Fruit fly (Drosophila melanogaster) whole organism, wandering third instar larva: ENCODE data around the gene Gug.

Source experiments
- Abd-B ChIP-seq: fragments of >200 bp; optimal IDR thresholded peaks from 2 replicates; lab custom pipeline; 2017; ENCODE audit warnings: missing biosample characterization, missing genetic modification characterization
- CG32264 ChIP-seq: fragments of 200-800 bp; sonication (Bioruptor generic); optimal IDR thresholded peaks from 2 replicates; lab custom pipeline; 2016; ENCODE audit warnings: missing biosample characterization, missing genetic modification characterization
- CG9705 ChIP-seq: fragments of 200-800 bp; sonication (Bioruptor generic); optimal IDR thresholded peaks from 2 replicates; lab custom pipeline; 2018; ENCODE audit warnings: missing biosample characterization, mild to moderate bottlenecking, missing genetic modification characterization
- CrebA ChIP-seq: fragments of 200-800 bp; sonication (Bioruptor generic); optimal IDR thresholded peaks from 2 replicates; lab custom pipeline; 2016; ENCODE audit warnings: missing biosample characterization, mild to moderate bottlenecking, missing genetic modification characterization, borderline replicate concordance
- Dfd ChIP-seq: fragments of >200 bp; optimal IDR thresholded peaks from 2 replicates; lab custom pipeline; 2017; ENCODE audit warnings: missing biosample characterization, missing genetic modification characterization
- Dif ChIP-seq: fragments of 200-275, 200-300 bp; sonication (Bioruptor generic); optimal IDR thresholded peaks from 2 replicates; lab custom pipeline; 2018; ENCODE audit warnings: missing biosample characterization, missing genetic modification characterization; ENCODE audit not compliant: partially characterized antibody
- GATAd ChIP-seq: sonication (Bioruptor generic); optimal IDR thresholded peaks from 2 replicates; lab custom pipeline; 2016; ENCODE audit warnings: missing biosample characterization, missing genetic modification characterization
- HLH106 ChIP-seq: fragments of 200-800 bp; optimal IDR thresholded peaks from 3 replicates; lab custom pipeline; 2019; ENCODE audit warnings: missing biosample characterization, mild to moderate bottlenecking, missing genetic modification characterization, moderate library complexity
- Hnf4 ChIP-seq: fragments of 200-800 bp; sonication (Bioruptor generic); optimal IDR thresholded peaks from 2 replicates; lab custom pipeline; 2016; ENCODE audit warnings: missing biosample characterization, mild to moderate bottlenecking, missing genetic modification characterization
- Hr78 ChIP-seq: fragments of >200 bp; optimal IDR thresholded peaks from 2 replicates; lab custom pipeline; 2017; ENCODE audit warnings: missing biosample characterization, missing genetic modification characterization
- Hr83 ChIP-seq: fragments of 200-300 bp; sonication (Bioruptor generic); optimal IDR thresholded peaks from 2 replicates; lab custom pipeline; 2016; ENCODE audit warnings: missing biosample characterization, mild to moderate bottlenecking, missing genetic modification characterization, moderate library complexity; ENCODE audit not compliant: poor library complexity, severe bottlenecking
- Jra ChIP-seq: sonication (Bioruptor generic); optimal IDR thresholded peaks from 2 replicates; lab custom pipeline; 2016; ENCODE audit warnings: missing biosample characterization, missing genetic modification characterization
- Mio ChIP-seq: sonication (Bioruptor generic); optimal IDR thresholded peaks from 2 replicates; lab custom pipeline; 2016; ENCODE audit warnings: missing biosample characterization, missing genetic modification characterization
- Myc ChIP-seq: fragments of >200 bp; optimal IDR thresholded peaks from 2 replicates; lab custom pipeline; 2017
- N ChIP-seq: fragments of >200 bp; optimal IDR thresholded peaks from 2 replicates; lab custom pipeline; 2018; ENCODE audit warnings: missing biosample characterization, missing external identifiers, missing genetic modification characterization
- OdsH ChIP-seq: fragments of 200-800 bp; sonication (Bioruptor generic); optimal IDR thresholded peaks from 2 replicates; lab custom pipeline; 2016; ENCODE audit warnings: missing biosample characterization, mild to moderate bottlenecking, missing genetic modification characterization
- Rel ChIP-seq, 2 experiments: fragments of 200-800 bp; sonication (Bioruptor generic) in 1 of 2; optimal IDR thresholded peaks; 2 replicates in 1 of 2; 3 replicates in 1 of 2; lab custom pipeline; 2016 to 2019; ENCODE audit warnings: mild to moderate bottlenecking in 2 of 2, missing biosample characterization in 2 of 2, missing genetic modification characterization in 2 of 2, moderate library complexity in 1 of 2
- Sp1 ChIP-seq: fragments of 200-800 bp; sonication (Bioruptor generic); optimal IDR thresholded peaks from 3 replicates; lab custom pipeline; 2019; ENCODE audit warnings: missing biosample characterization, mild to moderate bottlenecking, missing genetic modification characterization, moderate library complexity
- Vsx2 ChIP-seq: fragments of 200-300, 225-300 bp; sonication (Bioruptor generic); optimal IDR thresholded peaks from 2 replicates; lab custom pipeline; 2018; ENCODE audit warnings: missing biosample characterization, missing genetic modification characterization; ENCODE audit not compliant: partially characterized antibody
- br ChIP-seq: fragments of 200-800 bp; sonication (Bioruptor generic); optimal IDR thresholded peaks from 2 replicates; lab custom pipeline; 2016; ENCODE audit warnings: missing biosample characterization, missing genetic modification characterization
- brk ChIP-seq: fragments of 200-800 bp; sonication (Bioruptor generic); optimal IDR thresholded peaks from 2 replicates; lab custom pipeline; 2016; ENCODE audit warnings: missing biosample characterization, mild to moderate bottlenecking, missing genetic modification characterization
- dl ChIP-seq, 2 experiments: fragments of 175-275, 200-275 bp in 1 of 2; fragments of 200-275 bp in 1 of 2; sonication (Bioruptor generic); optimal IDR thresholded peaks; lab custom pipeline; 2018; ENCODE audit warnings: mild to moderate bottlenecking in 2 of 2, missing biosample characterization in 2 of 2, missing genetic modification characterization in 2 of 2, moderate library complexity in 2 of 2; ENCODE audit not compliant: partially characterized antibody in 2 of 2, insufficient read depth in 1 of 2
- dmrt93B ChIP-seq: fragments of 200-800 bp; sonication (Bioruptor generic); optimal IDR thresholded peaks from 2 replicates; lab custom pipeline; 2018; ENCODE audit warnings: missing biosample characterization, mild to moderate bottlenecking, missing genetic modification characterization
- dsf ChIP-seq: sonication (Bioruptor generic); optimal IDR thresholded peaks from 2 replicates; lab custom pipeline; 2016; ENCODE audit warnings: missing biosample characterization, missing genetic modification characterization, borderline replicate concordance
- ey ChIP-seq: fragments of 200-800 bp; sonication (Bioruptor generic); optimal IDR thresholded peaks from 2 replicates; lab custom pipeline; 2016; ENCODE audit warnings: missing biosample characterization, missing genetic modification characterization
- foxo ChIP-seq, 2 experiments: fragments of 200-800 bp; sonication (Bioruptor generic); optimal IDR thresholded peaks; 2 replicates in 1 of 2; 3 replicates in 1 of 2; lab custom pipeline; 2016 to 2017; ENCODE audit warnings: missing biosample characterization in 2 of 2, missing genetic modification characterization in 2 of 2
- fru ChIP-seq: fragments of 200-800 bp; sonication (Bioruptor generic); optimal IDR thresholded peaks from 3 replicates; lab custom pipeline; 2016; ENCODE audit warnings: missing biosample characterization, mild to moderate bottlenecking, missing genetic modification characterization
- h ChIP-seq: fragments of 200-800 bp; sonication (Bioruptor generic); optimal IDR thresholded peaks from 3 replicates; lab custom pipeline; 2016; ENCODE audit warnings: missing biosample characterization, mild to moderate bottlenecking, missing genetic modification characterization
- jim ChIP-seq: fragments of 175-275, 200-325 bp; sonication (Bioruptor generic); optimal IDR thresholded peaks from 2 replicates; lab custom pipeline; 2016; ENCODE audit warnings: missing biosample characterization, mild to moderate bottlenecking, missing genetic modification characterization
- lola ChIP-seq: fragments of >200 bp; optimal IDR thresholded peaks from 2 replicates; lab custom pipeline; 2017; ENCODE audit warnings: missing biosample characterization, missing genetic modification characterization
- pan ChIP-seq: fragments of >200 bp; optimal IDR thresholded peaks from 2 replicates; lab custom pipeline; 2017
- psq ChIP-seq: fragments of 200-800 bp; sonication (Bioruptor generic); optimal IDR thresholded peaks from 3 replicates; lab custom pipeline; 2017; ENCODE audit warnings: missing biosample characterization, mild to moderate bottlenecking, missing genetic modification characterization, moderate library complexity
- rgr ChIP-seq: fragments of 200-800 bp; sonication (Bioruptor generic); optimal IDR thresholded peaks from 3 replicates; lab custom pipeline; 2016; ENCODE audit warnings: missing biosample characterization, mild to moderate bottlenecking, missing genetic modification characterization
- sage ChIP-seq: fragments of 200-800 bp; sonication (Bioruptor generic); optimal IDR thresholded peaks from 2 replicates; lab custom pipeline; 2016; ENCODE audit warnings: missing biosample characterization, mild to moderate bottlenecking, missing genetic modification characterization
- sv ChIP-seq: fragments of 200-800 bp; sonication (Bioruptor generic); optimal IDR thresholded peaks from 3 replicates; lab custom pipeline; 2016; ENCODE audit warnings: missing biosample characterization, missing genetic modification characterization
- tai ChIP-seq: sonication (Bioruptor generic); optimal IDR thresholded peaks from 2 replicates; lab custom pipeline; 2016; ENCODE audit warnings: missing biosample characterization, missing genetic modification characterization
- usp ChIP-seq: fragments of >200 bp; optimal IDR thresholded peaks from 2 replicates; lab custom pipeline; 2017; ENCODE audit warnings: missing biosample characterization, missing genetic modification characterization
- woc ChIP-seq: sonication (Bioruptor generic); optimal IDR thresholded peaks from 2 replicates; lab custom pipeline; 2016; ENCODE audit warnings: missing biosample characterization, mild to moderate bottlenecking, missing genetic modification characterization

The Gug gene

dm6 chr3L:8455015-8455908, 5.5 kb downstream of the Gug start:
- TF ChIP-seq brk (GFP tag; lab: Kevin White, UChicago): peak; percentile 80
- TF ChIP-seq rgr (GFP tag; lab: Kevin White, UChicago): peak; percentile 92
- no peak for TF ChIP-seq Hr78
- peak; percentile 90 for TF ChIP-seq br (GFP tag; lab: Kevin White, UChicago)
- TF ChIP-seq CrebA: peak; percentile 72
- peak; percentile 79 for TF ChIP-seq woc
- TF ChIP-seq Abd-B (GFP tag; lab: Kevin White, UChicago): no peak
- peak; percentile 36 for TF ChIP-seq Jra
- TF ChIP-seq psq (GFP tag; lab: Kevin White, UChicago): peak; percentile 91
- TF ChIP-seq Hnf4: peak; percentile 85
- no peak for TF ChIP-seq Mio (GFP tag; lab: Kevin White, UChicago)
- no peak for TF ChIP-seq pan (lab: Kevin White, UChicago)
- no peak for TF ChIP-seq N (GFP tag; lab: Kevin White, UChicago)
- TF ChIP-seq fru (GFP tag; lab: Kevin White, UChicago): peak; percentile 95
- peak; percentile 95 for TF ChIP-seq h (GFP tag; lab: Kevin White, UChicago)
- TF ChIP-seq GATAd (GFP tag; lab: Kevin White, UChicago): no peak
- TF ChIP-seq Dfd (GFP tag; lab: Kevin White, UChicago): peak; percentile 60
- no peak for TF ChIP-seq usp
- peak; percentile 84 for TF ChIP-seq sage (GFP tag; lab: Kevin White, UChicago)
- TF ChIP-seq Dif (GFP tag; lab: Kevin White, UChicago): peak; percentile 35
- TF ChIP-seq HLH106: peak; percentile 95
- peak; percentile 71 for TF ChIP-seq Vsx2 (GFP tag; lab: Kevin White, UChicago)
- TF ChIP-seq Sp1 (GFP tag; lab: Kevin White, UChicago): peak; percentile 97
- TF ChIP-seq dmrt93B: peak; percentile 91
- peak; percentile 70 for TF ChIP-seq sv (GFP tag; lab: Kevin White, UChicago)
- peak; percentile 82 for TF ChIP-seq CG9705 (GFP tag; lab: Kevin White, UChicago)
- TF ChIP-seq CG32264 (GFP tag; lab: Kevin White, UChicago): peak; percentile 71
- TF ChIP-seq foxo (GFP tag; optimal IDR thresholded peaks at IDR 0.05; lab: Kevin White, UChicago): peak in 1 of 2 experiments; percentile 96
- peak; percentile 50 for TF ChIP-seq dsf
- peak; percentile 80 for TF ChIP-seq tai
- no peak for TF ChIP-seq Hr83
- TF ChIP-seq jim: no peak
- no peak for TF ChIP-seq lola (GFP tag; lab: Kevin White, UChicago)
- TF ChIP-seq dl (GFP tag; optimal IDR thresholded peaks at IDR 0.05; lab: Kevin White, UChicago; ENCODE audit: insufficient read depth in 1 of 2, partially characterized antibody in 2 of 2): no peak
- peak; percentile 95 for TF ChIP-seq OdsH (GFP tag; lab: Kevin White, UChicago)
- TF ChIP-seq Rel (GFP tag; optimal IDR thresholded peaks at IDR 0.05; lab: Kevin White, UChicago): peak; percentile 86
- TF ChIP-seq Rel (tag; optimal IDR thresholded peaks at IDR 0.05; lab: Kevin White, UChicago): peak; percentile 55
- no peak for TF ChIP-seq Myc
- peak; percentile 90 for TF ChIP-seq ey

DNA sequence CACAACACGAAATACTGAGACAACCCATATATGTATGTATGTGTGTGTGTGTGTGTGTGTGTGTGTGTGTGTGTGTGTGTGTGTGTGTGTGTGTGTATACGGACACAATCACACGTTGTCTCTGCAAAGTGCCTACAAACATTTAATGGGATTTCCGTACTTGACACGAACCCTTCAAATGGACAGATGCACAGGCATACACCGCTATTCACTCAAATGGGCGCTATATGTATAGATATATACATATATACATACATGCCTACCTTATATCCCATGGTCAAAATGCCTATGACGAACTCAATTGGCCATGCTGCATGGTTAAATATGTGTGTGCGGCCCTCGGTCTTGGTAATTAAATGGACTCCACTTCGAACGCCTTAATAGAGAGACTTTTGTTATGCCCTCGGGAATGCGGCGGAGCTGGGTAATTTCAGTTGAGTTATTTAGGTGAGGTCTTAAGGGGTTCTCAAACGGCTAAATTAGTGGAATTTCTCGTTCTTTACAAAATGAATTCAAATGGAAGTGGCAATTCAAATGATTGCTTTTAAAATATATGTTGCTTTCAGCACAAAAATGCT, 6.8 kb downstream of the Gug start:
- peak; percentile 67 for TF ChIP-seq Dfd (GFP tag; lab: Kevin White, UChicago)
- TF ChIP-seq HLH106: no peak
